In the genomic region with DNA sequence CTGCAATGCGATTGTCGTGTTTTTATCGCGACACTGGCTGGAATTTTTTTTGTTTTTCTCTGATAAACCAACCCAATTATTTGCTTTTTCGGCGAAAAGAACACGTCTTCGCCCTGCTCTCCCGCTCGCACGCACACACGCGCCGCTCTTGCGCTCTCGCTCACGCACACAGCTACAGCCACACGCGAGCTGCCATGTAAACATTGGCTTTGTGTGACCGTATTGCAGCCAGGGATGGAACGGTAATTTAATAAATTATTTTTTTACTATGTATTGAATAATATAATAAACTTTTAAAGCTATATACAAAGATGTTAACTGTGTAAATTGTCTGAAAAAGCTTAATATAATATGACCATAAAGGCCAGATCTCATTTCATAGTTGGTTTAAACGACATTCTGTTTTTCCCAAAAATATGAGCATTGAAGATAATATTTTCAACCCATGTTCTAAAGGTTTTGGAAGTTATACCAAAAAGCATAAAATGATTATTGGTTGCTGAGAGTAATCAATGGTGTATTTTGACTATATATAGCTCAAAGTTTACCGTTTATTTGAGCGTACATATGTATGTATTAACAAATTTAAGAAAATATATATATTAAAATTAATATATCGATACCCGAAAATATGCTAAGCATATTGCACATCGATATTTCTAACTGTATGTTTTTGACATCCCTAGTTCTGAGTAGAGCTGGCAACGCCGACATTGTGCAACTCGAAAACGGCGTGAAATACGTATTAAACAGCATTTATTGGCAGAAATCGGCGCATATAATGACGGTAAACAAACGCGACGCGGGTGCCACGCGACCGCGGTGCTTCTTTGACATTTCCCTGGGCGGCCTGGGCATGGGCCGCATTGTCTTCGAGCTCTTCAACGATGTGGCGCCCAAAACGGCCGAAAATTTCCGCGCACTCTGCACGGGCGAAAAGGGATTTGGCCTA, we compare ENCODE assay signal across 1 fruit fly cellular context.
A peak's percentile ranks its signal among the peaks of the same experiment; 100 is the strongest.
TF ChIP-seq lines count a peak whose summit lies in the region.

A gene (minus strand): TSS at position 112 of the 952 bp plus-strand sequence.
A gene (plus strand): TSS at position 681 of the 952 bp plus-strand sequence.

TF ChIP-seq in whole organism, embryonic, 481 proteins besides CTCF, POLR2A, EP300 and RAD21 (continued from another document):
- TF ChIP-seq Hsf (GFP tag; optimal IDR thresholded peaks at IDR 0.05; lab: Kevin White, UChicago), result peak; percentile 23
- peak; percentile 64 for TF ChIP-seq CG15696 (tag; optimal IDR thresholded peaks at IDR 0.05; lab: Kevin White, UChicago)
- peak; percentile 16 for TF ChIP-seq trh (GFP tag; optimal IDR thresholded peaks at IDR 0.05; lab: Kevin White, UChicago)
- peak; percentile 38 for TF ChIP-seq cato (GFP tag; optimal IDR thresholded peaks at IDR 0.05; lab: Kevin White, UChicago; ENCODE audit: borderline replicate concordance)
- TF ChIP-seq Hey (tag; optimal IDR thresholded peaks at IDR 0.05; lab: Kevin White, UChicago), result no peak
- TF ChIP-seq tap (tag; optimal IDR thresholded peaks at IDR 0.05; lab: Kevin White, UChicago), result peak; percentile 67
- TF ChIP-seq zfh2 (GFP tag; optimal IDR thresholded peaks at IDR 0.05; lab: Kevin White, UChicago), result peak; percentile 45
- no peak for TF ChIP-seq toy (GFP tag; IDR thresholded peaks at IDR 0.05; lab: Robert Waterston, UW)
- peak; percentile 32; the same call in 1 of the 3 replicates for TF ChIP-seq CG7963 (GFP tag; IDR thresholded peaks at IDR 0.05; lab: Robert Waterston, UW; ENCODE audit: partially characterized antibody)
- TF ChIP-seq pros (GFP tag; optimal IDR thresholded peaks at IDR 0.05; lab: Kevin White, UChicago), result peak; percentile 11
- no peak for TF ChIP-seq CG17568 (GFP tag; optimal IDR thresholded peaks at IDR 0.05; lab: Kevin White, UChicago)
- TF ChIP-seq MTF-1 (GFP tag; optimal IDR thresholded peaks at IDR 0.05; lab: Kevin White, UChicago; ENCODE audit: borderline replicate concordance), result peak; percentile 71
- TF ChIP-seq Dbx (GFP tag; IDR thresholded peaks at IDR 0.05; lab: Robert Waterston, UW), result peak; percentile 51; the same call in 1 of the 3 replicates
- no peak for TF ChIP-seq Mes4 (GFP tag; optimal IDR thresholded peaks at IDR 0.05; lab: Kevin White, UChicago)
- TF ChIP-seq Dp (GFP tag; optimal IDR thresholded peaks at IDR 0.05; lab: Kevin White, UChicago), result no peak
- TF ChIP-seq Adf1 (GFP tag; IDR thresholded peaks at IDR 0.05; lab: Robert Waterston, UW), result no peak; the same call in 1 of the 2 replicates
- 0 out of 2 replicates have a peak, but pooled peaks have one; percentile 25 for TF ChIP-seq dati (GFP tag; IDR thresholded peaks at IDR 0.05; lab: Robert Waterston, UW)
- TF ChIP-seq wor (GFP tag; IDR thresholded peaks at IDR 0.05; lab: Robert Waterston, UW), result no peak
- TF ChIP-seq CG1832 (GFP tag; optimal IDR thresholded peaks at IDR 0.05; lab: Kevin White, UChicago), result peak; percentile 96
- peak; percentile 99 for TF ChIP-seq CG10431 (GFP tag; optimal IDR thresholded peaks at IDR 0.05; lab: Kevin White, UChicago)
- no peak for TF ChIP-seq Hr39 (optimal IDR thresholded peaks at IDR 0.05; lab: Kevin White, UChicago)
- TF ChIP-seq bsh (GFP tag; optimal IDR thresholded peaks at IDR 0.05; lab: Kevin White, UChicago), result peak in 1 of 2 experiments; percentile 58
- peak; percentile 18 for TF ChIP-seq CG8281 (tag; optimal IDR thresholded peaks at IDR 0.05; lab: Kevin White, UChicago)
- no peak for TF ChIP-seq NK7.1 (GFP tag; optimal IDR thresholded peaks at IDR 0.05; lab: Kevin White, UChicago)
- TF ChIP-seq unc-4 (GFP tag; IDR thresholded peaks at IDR 0.05; lab: Robert Waterston, UW; ENCODE audit: partially characterized antibody), result peak; percentile 61
- TF ChIP-seq CrebB (tag; optimal IDR thresholded peaks at IDR 0.05; lab: Kevin White, UChicago), result peak; percentile 46
- peak; percentile 8 for TF ChIP-seq BtbVII (GFP tag; optimal IDR thresholded peaks at IDR 0.05; lab: Kevin White, UChicago)
- TF ChIP-seq croc (GFP tag; conservative IDR thresholded peaks at IDR 0.05; lab: Robert Waterston, UW), result peak; percentile 35; the same call in 1 of the 3 replicates
- TF ChIP-seq run (tag; optimal IDR thresholded peaks at IDR 0.05; lab: Kevin White, UChicago), result no peak
- peak; percentile 23 for TF ChIP-seq CG10979 (tag; optimal IDR thresholded peaks at IDR 0.05; lab: Kevin White, UChicago)
- peak; percentile 62 for TF ChIP-seq Sox102F (GFP tag; optimal IDR thresholded peaks at IDR 0.05; lab: Kevin White, UChicago)
- 0 out of 2 replicates have a peak, but pooled peaks have one; percentile 40 for TF ChIP-seq ap (GFP tag; IDR thresholded peaks at IDR 0.05; lab: Robert Waterston, UW)
- TF ChIP-seq CG17612 (GFP tag; IDR thresholded peaks at IDR 0.05; lab: Robert Waterston, UW), result no peak
- TF ChIP-seq chif (GFP tag; optimal IDR thresholded peaks at IDR 0.05; lab: Kevin White, UChicago), result no peak
- TF ChIP-seq CG16815 (GFP tag; optimal IDR thresholded peaks at IDR 0.05; lab: Kevin White, UChicago), result peak; percentile 40
- peak; percentile 85 for TF ChIP-seq CG34422 (GFP tag; IDR thresholded peaks at IDR 0.05; lab: Robert Waterston, UW)
- TF ChIP-seq CG14441 (GFP tag; IDR thresholded peaks at IDR 0.05; lab: Robert Waterston, UW), result peak; percentile 71
- TF ChIP-seq Myb (GFP tag; optimal IDR thresholded peaks at IDR 0.05; lab: Kevin White, UChicago), result no peak
